Fruit fly (Drosophila melanogaster) whole organism, adult: ENCODE results near the gene KaiR1D.

Source experiments
- CG1620 ChIP-seq: fragments of 200-800 bp; sonication (Bioruptor generic); optimal IDR thresholded peaks from 2 replicates; lab custom pipeline; 2016; ENCODE audit warnings: missing biosample characterization, missing genetic modification characterization
- ovo ChIP-seq: fragments of 200-800 bp; sonication (Bioruptor generic); optimal IDR thresholded peaks from 2 replicates; lab custom pipeline; 2016; ENCODE audit warnings: missing biosample characterization, missing genetic modification characterization

- TF ChIP-seq ovo (no peak), CG1620 (GFP tag; lab: Kevin White, UChicago) (peak; percentile 22)
These were observed 15.5 kb downstream of the KaiR1D start, which contains the start of gene RpS30 for dm6 chr3R:20850395-20851039.
